Worm (Caenorhabditis elegans): ENCODE measurements around the gene rib-2.

rib-2 gene

ce11 chrIII:10794049-10794448 is 51.4 kb downstream of the rib-2 start, which contains the start of gene clec-163:
Gene clec-163 (plus strand): TSS chrIII:10794349.
- TF ChIP-seq tbx-8 (GFP tag; optimal IDR thresholded peaks at IDR 0.05), result no peak
- TF ChIP-seq ceh-39 (tag; optimal IDR thresholded peaks at IDR 0.05), result no peak
- TF ChIP-seq flh-1 (GFP tag; optimal IDR thresholded peaks at IDR 0.05), result no peak
- TF ChIP-seq nhr-2 (tag; optimal IDR thresholded peaks at IDR 0.05), result no peak
- TF ChIP-seq mab-5 (tag; optimal IDR thresholded peaks at IDR 0.05), result no peak
- TF ChIP-seq cnd-1 (tag; optimal IDR thresholded peaks at IDR 0.05), result no peak
- TF ChIP-seq blmp-1 (tag; optimal IDR thresholded peaks at IDR 0.05), result no peak
- no peak for TF ChIP-seq sem-2 (GFP tag; optimal IDR thresholded peaks at IDR 0.05)
- no peak for TF ChIP-seq nhr-237 (tag; optimal IDR thresholded peaks at IDR 0.05)
- TF ChIP-seq ztf-11 (tag; optimal IDR thresholded peaks at IDR 0.05), result no peak
- no peak for TF ChIP-seq lin-32 (GFP tag; optimal IDR thresholded peaks at IDR 0.05)
- TF ChIP-seq unc-62 (GFP tag; optimal IDR thresholded peaks at IDR 0.05), result no peak
- no peak for TF ChIP-seq lin-13 (tag; optimal IDR thresholded peaks at IDR 0.05)
- TF ChIP-seq snpc-4 (tag; optimal IDR thresholded peaks at IDR 0.05), result no peak
- no peak for TF ChIP-seq nhr-28 (tag; optimal IDR thresholded peaks at IDR 0.05)
- no peak for TF ChIP-seq lsy-2 (tag; optimal IDR thresholded peaks at IDR 0.05)
- TF ChIP-seq bed-3 (GFP tag; optimal IDR thresholded peaks at IDR 0.05), result no peak
